Fruit fly (Drosophila melanogaster): Measurements from ENCODE around the gene CG4928.
A peak's percentile ranks its signal among the peaks of the same experiment; 100 is the strongest.

Gene CG4928

dm6 chrX:16944049-16944532 lies 31.1 kb downstream of the CG4928 start (continued):
- no peak for TF ChIP-seq BEAF-32 (GFP tag; optimal IDR thresholded peaks at IDR 0.05)
- TF ChIP-seq chm (GFP tag; IDR thresholded peaks at IDR 0.05), result no peak
- peak; percentile 53 for TF ChIP-seq al (GFP tag; IDR thresholded peaks at IDR 0.05)
- TF ChIP-seq tap (tag; optimal IDR thresholded peaks at IDR 0.05), result peak; percentile 48
- no peak for TF ChIP-seq ash1 (GFP tag; optimal IDR thresholded peaks at IDR 0.05)
- TF ChIP-seq nau (GFP tag; optimal IDR thresholded peaks at IDR 0.05), result no peak
- TF ChIP-seq eve (GFP tag; optimal IDR thresholded peaks at IDR 0.05), result no peak
- TF ChIP-seq CG11456 (GFP tag; IDR thresholded peaks at IDR 0.05), result no peak
- no peak for TF ChIP-seq CG6654 (GFP tag; optimal IDR thresholded peaks at IDR 0.05)
- no peak for TF ChIP-seq bowl (GFP tag; IDR thresholded peaks at IDR 0.05)

dm6 chrX:16945414-16945813 lies 32.4 kb downstream of the CG4928 start:
- TF ChIP-seq CG17612 (GFP tag; IDR thresholded peaks at IDR 0.05) (no peak), tna (GFP tag; IDR thresholded peaks at IDR 0.05; ENCODE audit: partially characterized antibody) (no peak), fd96Cb (tag; optimal IDR thresholded peaks at IDR 0.05) (peak; percentile 8), Drgx (GFP tag; IDR thresholded peaks at IDR 0.05) (peak; percentile 78), chinmo (GFP tag; IDR thresholded peaks at IDR 0.05; ENCODE audit: partially characterized antibody) (no peak), Ssrp (tag; optimal IDR thresholded peaks at IDR 0.05) (peak; percentile 7), Ptx1 (GFP tag; IDR thresholded peaks at IDR 0.05) (0 out of 2 replicates have a peak, but pooled peaks have one; percentile 35), Oaz (GFP tag; IDR thresholded peaks at IDR 0.05) (no peak), gfzf (GFP tag; optimal IDR thresholded peaks at IDR 0.05) (no peak), sens (GFP tag) (peak; percentile 4), Med (GFP tag) (peak; percentile 65), CG12769 (tag; optimal IDR thresholded peaks at IDR 0.05) (no peak), Xbp1 (GFP tag; optimal IDR thresholded peaks at IDR 0.05) (peak; percentile 8), ken (GFP tag; IDR thresholded peaks at IDR 0.05) (no peak), PHDP (tag; optimal IDR thresholded peaks at IDR 0.05) (peak; percentile 15), Sox102F (GFP tag; optimal IDR thresholded peaks at IDR 0.05) (peak; percentile 42), nom (GFP tag; optimal IDR thresholded peaks at IDR 0.05) (peak; percentile 67), Rx (GFP tag; IDR thresholded peaks at IDR 0.05) (no peak), CG18262 (tag; optimal IDR thresholded peaks at IDR 0.05) (peak; percentile 1), CG3065 (GFP tag; optimal IDR thresholded peaks at IDR 0.05) (no peak), CG15073 (GFP tag; optimal IDR thresholded peaks at IDR 0.05) (no peak), CG14441 (GFP tag; IDR thresholded peaks at IDR 0.05) (0 out of 2 replicates have a peak, but pooled peaks have one; percentile 13), z (GFP tag; IDR thresholded peaks at IDR 0.05) (no peak), CG30403 (GFP tag; optimal IDR thresholded peaks at IDR 0.05) (peak; percentile 9), H2.0 (GFP tag; IDR thresholded peaks at IDR 0.05) (0 out of 2 replicates have a peak, but pooled peaks have one; percentile 4), CG15479 (GFP tag; optimal IDR thresholded peaks at IDR 0.05) (no peak), ase (GFP tag; IDR thresholded peaks at IDR 0.05) (0 out of 3 replicates have a peak, but pooled peaks have one; percentile 20), CG3407 (GFP tag; optimal IDR thresholded peaks at IDR 0.05) (no peak), bsh (GFP tag; optimal IDR thresholded peaks at IDR 0.05) (peak; percentile 13 to 39), dysf (GFP tag; IDR thresholded peaks at IDR 0.05) (0 out of 3 replicates have a peak, but pooled peaks have one; percentile 19), vvl (GFP tag; IDR thresholded peaks at IDR 0.05) (0 out of 2 replicates have a peak, but pooled peaks have one; percentile 19), Ets65A (GFP tag) (no peak), Adf1 (GFP tag; IDR thresholded peaks at IDR 0.05) (no peak), unpg (GFP tag; optimal IDR thresholded peaks at IDR 0.05) (peak; percentile 37), CG3726 (GFP tag; IDR thresholded peaks at IDR 0.05) (no peak), onecut (GFP tag; IDR thresholded peaks at IDR 0.05) (no peak), CG4328 (GFP tag; optimal IDR thresholded peaks at IDR 0.05) (no peak), lbe (GFP tag; optimal IDR thresholded peaks at IDR 0.05) (peak; percentile 33), row (GFP tag; IDR thresholded peaks at IDR 0.05) (0 out of 3 replicates have a peak, but pooled peaks have one; percentile 9), CG10979 (tag; optimal IDR thresholded peaks at IDR 0.05) (peak; percentile 0)
